Fruit fly (Drosophila melanogaster): Measurements from ENCODE around the gene svp.

The svp gene

DNA sequence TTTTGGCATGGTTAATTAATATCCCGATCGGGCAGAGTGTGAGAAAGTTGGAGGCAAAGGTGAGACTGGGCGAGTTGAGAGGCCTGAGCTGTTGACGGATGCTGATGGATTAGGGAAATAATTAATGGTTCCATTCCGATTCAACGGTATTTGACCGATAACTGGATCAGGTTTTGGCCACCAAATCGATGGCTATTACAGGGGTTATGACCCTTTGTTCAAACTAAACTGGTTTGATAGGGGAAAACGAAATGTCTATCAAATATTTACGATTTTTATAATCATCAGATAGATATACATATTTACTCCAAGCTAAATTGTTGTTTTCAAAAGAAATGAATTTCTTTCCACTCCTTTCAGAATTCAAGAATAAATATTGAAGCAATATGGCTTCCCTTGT, at the start of gene svp, which contains the start of gene CG44037:
Gene svp, plus strand, starts transcription at position 301 of the 400 bp plus-strand sequence.
Gene CG44037, plus strand, starts transcription at position 301 of the 400 bp plus-strand sequence.
- TF ChIP-seq h (optimal IDR thresholded peaks at IDR 0.05) (no peak), ttk (optimal IDR thresholded peaks at IDR 0.05) (no peak), Myc (optimal IDR thresholded peaks at IDR 0.05) (no peak), Sin3A (optimal IDR thresholded peaks at IDR 0.05) (no peak), psq (optimal IDR thresholded peaks at IDR 0.05) (no peak), insv (optimal IDR thresholded peaks at IDR 0.05) (no peak)

DNA sequence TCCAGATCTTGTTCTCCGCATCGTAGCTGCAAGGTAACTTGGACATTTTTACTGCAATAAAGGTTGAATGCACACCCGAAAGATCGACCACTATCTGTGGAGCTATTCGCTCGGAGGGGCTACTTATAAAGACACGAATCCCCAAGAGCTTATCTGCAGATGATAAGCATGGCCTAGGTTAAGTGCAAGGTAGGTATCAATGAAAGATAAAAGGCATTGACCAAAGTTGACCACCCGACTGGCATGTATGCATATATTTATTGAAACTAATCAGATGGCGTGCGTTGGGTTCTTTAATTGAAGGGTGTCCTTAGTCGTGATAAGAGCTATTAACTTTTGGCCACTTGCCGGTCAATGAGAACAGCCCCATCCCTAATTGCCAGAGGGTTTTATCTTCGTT, 48.3 kb upstream of the svp start, which contains the start of gene CG4830:
Gene CG4830, minus strand, starts transcription at position 101 of the 400 bp plus-strand sequence.
- no peak for TF ChIP-seq h (optimal IDR thresholded peaks at IDR 0.05)
- no peak for TF ChIP-seq ttk (optimal IDR thresholded peaks at IDR 0.05)
- TF ChIP-seq Myc (optimal IDR thresholded peaks at IDR 0.05) = no peak
- TF ChIP-seq Sin3A (optimal IDR thresholded peaks at IDR 0.05) = no peak
- no peak for TF ChIP-seq psq (optimal IDR thresholded peaks at IDR 0.05)
- TF ChIP-seq insv (optimal IDR thresholded peaks at IDR 0.05) = no peak

DNA sequence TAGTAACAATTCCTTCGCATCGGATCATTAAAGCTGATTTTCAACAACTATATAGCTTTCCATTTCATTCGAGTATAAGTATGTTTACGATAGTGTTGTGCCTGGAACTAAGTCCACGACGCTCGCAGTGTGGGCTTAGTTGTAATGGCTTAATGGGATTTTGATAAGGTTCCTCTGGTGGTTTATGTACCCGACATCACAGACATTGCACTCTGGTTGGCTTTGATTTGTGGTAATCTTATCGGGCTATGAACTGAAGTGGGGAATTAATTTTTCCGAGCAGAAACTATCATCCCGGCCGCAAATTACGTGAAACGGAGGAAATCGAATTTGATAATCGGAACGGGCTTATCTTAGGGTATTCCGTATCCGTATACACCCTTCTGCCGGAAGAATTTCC, 47.0 kb upstream of the svp start:
- TF ChIP-seq Myc (optimal IDR thresholded peaks at IDR 0.05) = no peak
- no peak for TF ChIP-seq psq (optimal IDR thresholded peaks at IDR 0.05)
- TF ChIP-seq h (optimal IDR thresholded peaks at IDR 0.05) = no peak
- no peak for TF ChIP-seq ttk (optimal IDR thresholded peaks at IDR 0.05)
- no peak for TF ChIP-seq insv (optimal IDR thresholded peaks at IDR 0.05)
- no peak for TF ChIP-seq Sin3A (optimal IDR thresholded peaks at IDR 0.05)

DNA sequence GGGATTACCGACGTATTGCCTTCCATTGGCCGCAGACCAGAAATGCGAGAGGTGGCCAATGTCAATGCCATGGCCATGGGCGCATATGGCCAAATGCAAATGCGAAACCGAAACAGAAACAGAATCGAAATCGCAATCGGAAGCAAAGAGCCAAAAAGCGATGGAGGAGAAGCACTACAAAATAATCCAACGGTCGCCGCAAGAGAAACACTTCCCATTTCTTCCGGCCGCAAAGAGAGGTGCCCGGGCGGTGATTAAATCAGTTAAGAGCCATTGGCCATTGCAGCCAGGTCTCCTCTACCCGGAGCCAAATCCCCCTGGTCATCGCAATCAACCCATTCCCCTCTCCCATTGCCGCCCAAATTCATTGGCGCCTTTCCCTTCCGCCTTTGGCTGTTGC, 44.3 kb upstream of the svp start, which contains the start of gene CG14742:
Gene CG14742, plus strand, starts transcription at position 301 of the 400 bp plus-strand sequence.
- TF ChIP-seq ttk (optimal IDR thresholded peaks at IDR 0.05) (no peak), Myc (optimal IDR thresholded peaks at IDR 0.05) (no peak), psq (optimal IDR thresholded peaks at IDR 0.05) (no peak), h (optimal IDR thresholded peaks at IDR 0.05) (no peak), Sin3A (optimal IDR thresholded peaks at IDR 0.05) (no peak), insv (optimal IDR thresholded peaks at IDR 0.05) (no peak)

DNA sequence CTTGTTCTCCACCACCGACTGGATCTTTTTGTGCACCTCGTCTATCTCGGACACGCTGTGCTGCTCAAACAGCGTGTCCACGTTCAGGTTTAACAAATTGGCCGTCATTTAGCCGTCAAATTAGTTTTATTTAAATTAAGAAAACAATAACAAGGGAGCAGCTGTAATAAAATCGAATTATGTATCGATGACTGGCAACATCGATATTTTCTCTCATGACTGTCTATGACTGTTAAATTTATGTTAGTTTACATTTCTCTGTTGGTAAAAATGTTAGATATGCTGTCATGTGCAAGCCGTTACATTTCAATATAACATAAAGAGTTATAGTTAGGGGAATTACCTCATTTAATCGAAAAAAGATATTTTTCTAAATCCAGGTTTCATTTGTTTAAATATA, 39.0 kb upstream of the svp start, which contains the start of gene Cog1:
Gene Cog1, minus strand, starts transcription at position 190 of the 400 bp plus-strand sequence.
- no peak for TF ChIP-seq h (optimal IDR thresholded peaks at IDR 0.05)
- no peak for TF ChIP-seq insv (optimal IDR thresholded peaks at IDR 0.05)
- no peak for TF ChIP-seq ttk (optimal IDR thresholded peaks at IDR 0.05)
- TF ChIP-seq psq (optimal IDR thresholded peaks at IDR 0.05) = no peak
- TF ChIP-seq Sin3A (optimal IDR thresholded peaks at IDR 0.05) = no peak

DNA sequence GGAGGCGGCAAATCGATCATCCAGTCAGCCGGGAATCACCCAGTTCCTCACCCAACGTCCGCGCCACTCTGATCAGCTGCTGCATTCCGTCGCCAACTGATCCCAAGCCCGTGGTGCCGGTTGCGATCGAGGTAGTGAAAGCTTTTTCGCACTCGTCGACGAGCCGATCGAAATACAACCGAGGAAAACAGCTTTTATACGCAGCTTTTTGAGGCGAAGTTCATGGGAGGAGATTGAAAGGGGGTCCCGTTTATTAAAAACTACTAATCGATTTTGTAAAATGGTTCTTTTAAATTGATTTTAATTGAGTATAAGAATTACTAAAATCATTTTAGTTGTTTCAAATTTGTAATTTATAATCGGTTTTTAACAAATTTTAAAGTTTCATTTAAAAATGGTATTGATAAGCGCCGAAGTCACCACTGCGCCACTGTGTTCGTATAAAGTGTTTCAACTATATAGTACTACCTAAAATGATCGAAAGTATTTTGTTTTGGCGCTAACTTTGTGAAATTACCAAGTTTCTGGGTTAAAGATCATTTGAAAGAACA, 37.1 kb upstream of the svp start, which contains the start of gene CG4860:
Gene CG4860, minus strand, starts transcription at position 99 of the 551 bp plus-strand sequence.
- TF ChIP-seq h (optimal IDR thresholded peaks at IDR 0.05) (no peak), ttk (optimal IDR thresholded peaks at IDR 0.05) (no peak), insv (optimal IDR thresholded peaks at IDR 0.05) (no peak), Sin3A (optimal IDR thresholded peaks at IDR 0.05) (no peak), Myc (optimal IDR thresholded peaks at IDR 0.05) (no peak), psq (optimal IDR thresholded peaks at IDR 0.05) (no peak)

DNA sequence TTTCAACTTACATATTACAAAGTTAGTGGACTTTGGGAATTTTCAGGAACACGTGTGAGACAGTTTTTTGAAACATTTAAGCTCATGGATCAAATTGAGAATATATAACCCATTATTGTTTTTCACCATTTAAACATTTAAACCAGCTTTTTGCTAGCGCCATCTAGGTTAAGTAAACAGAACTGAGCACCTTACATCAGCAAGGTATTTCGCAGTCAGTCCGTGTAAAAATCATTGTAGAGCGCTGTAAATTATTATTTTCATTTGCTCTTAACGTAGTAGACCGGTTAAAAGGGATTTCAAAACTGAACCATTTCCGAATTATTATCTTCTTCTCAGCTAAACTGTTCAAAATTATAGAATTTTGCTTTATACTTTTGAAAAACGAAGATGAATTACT, 36.4 kb upstream of the svp start, which contains the start of gene Rsbp15:
Gene Rsbp15, plus strand, starts transcription at position 295 of the 400 bp plus-strand sequence.
- no peak for TF ChIP-seq Sin3A (optimal IDR thresholded peaks at IDR 0.05)
- no peak for TF ChIP-seq h (optimal IDR thresholded peaks at IDR 0.05)
- no peak for TF ChIP-seq psq (optimal IDR thresholded peaks at IDR 0.05)
- no peak for TF ChIP-seq ttk (optimal IDR thresholded peaks at IDR 0.05)
- TF ChIP-seq insv (optimal IDR thresholded peaks at IDR 0.05) = no peak
- TF ChIP-seq Myc (optimal IDR thresholded peaks at IDR 0.05) = no peak

DNA sequence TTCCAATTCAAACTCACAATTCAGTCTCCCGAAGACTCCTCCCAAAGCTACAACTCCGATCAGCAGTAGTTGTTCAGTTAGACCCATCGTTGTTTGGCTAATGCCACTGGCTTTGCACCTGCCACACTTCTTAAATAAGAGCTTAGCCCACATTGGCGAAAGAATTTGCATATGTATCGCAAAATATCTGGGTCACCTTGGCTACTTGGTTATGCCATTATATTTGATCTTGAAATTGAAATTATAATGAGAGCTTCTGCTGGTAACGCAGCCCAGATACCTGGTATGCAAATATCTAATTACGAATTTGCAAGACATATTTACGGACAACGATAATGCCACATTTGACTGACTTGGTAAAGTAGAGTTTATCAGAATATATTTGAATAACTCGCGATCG, 33.6 kb upstream of the svp start, which contains the start of gene CG17404:
Gene CG17404, minus strand, starts transcription at position 101 of the 400 bp plus-strand sequence.
- TF ChIP-seq psq (optimal IDR thresholded peaks at IDR 0.05) = no peak
- no peak for TF ChIP-seq Myc (optimal IDR thresholded peaks at IDR 0.05)
- no peak for TF ChIP-seq insv (optimal IDR thresholded peaks at IDR 0.05)
- TF ChIP-seq ttk (optimal IDR thresholded peaks at IDR 0.05) = no peak
- TF ChIP-seq h (optimal IDR thresholded peaks at IDR 0.05) = no peak
- TF ChIP-seq Sin3A (optimal IDR thresholded peaks at IDR 0.05) = no peak

DNA sequence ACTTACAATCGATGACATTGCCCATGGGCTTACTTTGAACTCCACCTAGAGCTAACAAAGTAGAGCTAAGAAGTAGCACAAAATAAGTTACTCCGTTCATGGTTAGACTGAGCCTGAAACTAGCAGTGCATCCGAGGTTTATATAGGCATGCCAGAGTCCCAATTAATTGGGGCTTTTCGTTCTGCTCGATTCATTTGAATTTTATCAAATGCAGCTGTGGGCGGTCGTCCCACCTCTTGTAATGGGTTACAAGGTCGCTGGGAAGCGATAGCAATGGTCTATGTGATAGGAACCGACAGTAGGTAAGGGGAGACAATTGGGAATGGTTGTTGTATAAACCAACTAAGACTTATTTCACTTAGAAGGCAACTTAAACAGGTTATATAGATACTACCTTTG, 32.3 kb upstream of the svp start, which contains the start of gene CG12256:
Gene CG12256, minus strand, starts transcription at position 101 of the 400 bp plus-strand sequence.
- TF ChIP-seq psq (optimal IDR thresholded peaks at IDR 0.05) (no peak), h (optimal IDR thresholded peaks at IDR 0.05) (no peak), insv (optimal IDR thresholded peaks at IDR 0.05) (no peak), Myc (optimal IDR thresholded peaks at IDR 0.05) (no peak), Sin3A (optimal IDR thresholded peaks at IDR 0.05) (no peak), ttk (optimal IDR thresholded peaks at IDR 0.05) (no peak)

DNA sequence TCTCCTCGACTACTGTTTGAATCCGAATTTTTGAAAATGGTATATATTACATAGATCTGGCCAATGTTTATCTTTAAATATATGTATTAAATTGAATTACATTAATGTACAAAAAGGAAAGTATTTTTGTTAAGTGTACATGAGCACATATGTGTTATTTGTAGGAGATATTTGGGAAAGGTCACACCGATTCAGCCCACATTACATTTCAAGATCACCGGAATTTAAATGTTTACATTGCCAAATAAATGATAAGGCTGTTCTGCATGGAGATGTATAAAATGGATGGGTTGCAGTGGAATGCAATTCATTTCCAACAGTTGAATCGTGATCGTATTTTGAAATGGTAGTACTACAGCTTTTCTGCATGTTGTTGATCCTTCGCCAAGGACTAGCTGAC, 29.4 kb upstream of the svp start, which contains the start of gene CG3916:
Gene CG3916, plus strand, starts transcription at position 301 of the 400 bp plus-strand sequence.
- TF ChIP-seq insv (optimal IDR thresholded peaks at IDR 0.05) (no peak), Sin3A (optimal IDR thresholded peaks at IDR 0.05) (no peak), h (optimal IDR thresholded peaks at IDR 0.05) (no peak), Myc (optimal IDR thresholded peaks at IDR 0.05) (no peak), psq (optimal IDR thresholded peaks at IDR 0.05) (no peak), ttk (optimal IDR thresholded peaks at IDR 0.05) (no peak)

DNA sequence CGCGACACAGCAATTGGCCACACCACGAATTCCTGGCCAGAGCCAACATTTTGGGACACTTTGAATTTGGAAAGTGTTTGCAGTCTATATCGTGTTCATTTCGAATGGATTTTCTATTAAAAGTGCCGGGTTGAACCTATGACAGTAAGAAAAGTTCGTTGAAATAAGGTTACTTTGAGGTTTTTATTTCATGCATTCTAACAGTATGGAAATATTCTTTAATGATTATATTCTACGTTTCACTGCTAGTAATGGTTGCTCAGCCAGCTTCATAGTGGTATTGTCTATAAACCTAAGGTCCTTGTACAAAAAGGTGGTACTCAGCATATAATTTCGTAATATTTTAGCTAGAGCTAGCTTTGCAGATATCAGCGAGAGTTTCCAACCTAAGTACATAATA, 25.9 kb upstream of the svp start, which contains the start of gene Pglym87:
Gene Pglym87, minus strand, starts transcription at position 101 of the 400 bp plus-strand sequence.
- TF ChIP-seq h (optimal IDR thresholded peaks at IDR 0.05) (no peak), Sin3A (optimal IDR thresholded peaks at IDR 0.05) (no peak), psq (optimal IDR thresholded peaks at IDR 0.05) (no peak), insv (optimal IDR thresholded peaks at IDR 0.05) (no peak), ttk (optimal IDR thresholded peaks at IDR 0.05) (no peak), Myc (optimal IDR thresholded peaks at IDR 0.05) (no peak)

DNA sequence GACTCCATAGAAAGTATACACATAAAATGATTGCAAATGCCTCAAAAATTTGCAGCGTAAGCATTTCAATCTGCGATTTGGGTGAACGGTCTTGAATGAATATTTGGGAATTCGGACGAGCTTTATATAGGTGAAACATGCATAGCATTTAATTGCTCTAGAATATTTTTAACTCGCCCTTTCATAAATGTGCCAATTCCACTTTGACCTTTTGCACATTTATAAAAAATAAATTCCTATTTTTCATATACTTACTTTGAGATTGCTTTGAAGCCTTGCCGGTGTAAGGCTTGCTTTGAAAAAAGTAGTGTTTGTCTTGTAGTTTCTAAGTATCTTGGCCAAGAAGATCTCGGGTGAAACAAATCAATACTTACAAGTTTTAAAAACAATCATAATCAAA, 24.0 kb upstream of the svp start, which contains the start of gene Cyp313a5:
Gene Cyp313a5, minus strand, starts transcription at position 101 of the 400 bp plus-strand sequence.
- TF ChIP-seq psq (optimal IDR thresholded peaks at IDR 0.05) (no peak), ttk (optimal IDR thresholded peaks at IDR 0.05) (no peak), Myc (optimal IDR thresholded peaks at IDR 0.05) (no peak), Sin3A (optimal IDR thresholded peaks at IDR 0.05) (no peak), insv (optimal IDR thresholded peaks at IDR 0.05) (no peak), h (optimal IDR thresholded peaks at IDR 0.05) (no peak)

All from Kc167 (cell line).